Worm (Caenorhabditis elegans) whole organism, mixed stage, embryonic: ENCODE data around the gene F13B12.6.

ENCODE experiments used
- bed-3 ChIP-seq: fragments of 200-800 bp; sonication (Bioruptor generic); optimal IDR thresholded peaks from 3 replicates; lab custom pipeline; 2018; ENCODE audit warnings: mild to moderate bottlenecking, missing genetic modification characterization, moderate library complexity, missing compliant biosample characterization
- blmp-1 ChIP-seq: fragments of 150-350 bp; optimal IDR thresholded peaks from 2 replicates; lab custom pipeline; 2014; ENCODE audit warnings: missing biosample characterization, missing genetic modification characterization
- ceh-39 ChIP-seq: fragments of 150-350 bp; optimal IDR thresholded peaks from 2 replicates; lab custom pipeline; 2014; ENCODE audit warnings: missing biosample characterization, missing genetic modification characterization
- ceh-43 ChIP-seq: fragments of 200-800 bp; sonication (Bioruptor generic); optimal IDR thresholded peaks from 2 replicates; lab custom pipeline; 2018; ENCODE audit warnings: mild to moderate bottlenecking, missing genetic modification characterization, moderate library complexity, missing compliant biosample characterization
- ceh-83 ChIP-seq: fragments of 200-800 bp; sonication (Bioruptor generic); optimal IDR thresholded peaks from 2 replicates; lab custom pipeline; 2018; ENCODE audit warnings: mild to moderate bottlenecking, missing genetic modification characterization, missing compliant biosample characterization
- ces-1 ChIP-seq: fragments of 150-350 bp; optimal IDR thresholded peaks from 2 replicates; lab custom pipeline; 2014; ENCODE audit warnings: missing biosample characterization, missing genetic modification reagents, missing genetic modification characterization
- cnd-1 ChIP-seq: fragments of 200-800 bp; sonication (Bioruptor generic); optimal IDR thresholded peaks from 2 replicates; lab custom pipeline; 2018; ENCODE audit warnings: mild to moderate bottlenecking, missing genetic modification characterization, missing compliant biosample characterization
- drap-1 ChIP-seq: fragments of 200-800 bp; sonication (Bioruptor generic); optimal IDR thresholded peaks from 3 replicates; lab custom pipeline; 2018; ENCODE audit warnings: mild to moderate bottlenecking, missing genetic modification characterization, missing compliant biosample characterization
- elt-1 ChIP-seq: sonication (generic microtip); optimal IDR thresholded peaks from 2 replicates; lab custom pipeline; 2017; ENCODE audit warnings: missing genetic modification characterization, mild to moderate bottlenecking, missing compliant biosample characterization, antibody characterized with exemption, moderate library complexity, borderline replicate concordance; ENCODE audit not compliant: insufficient read depth
- elt-3 ChIP-seq: fragments of 150-350 bp; optimal IDR thresholded peaks from 2 replicates; lab custom pipeline; 2014; ENCODE audit warnings: missing biosample characterization, missing genetic modification characterization
- flh-1 ChIP-seq: fragments of 200-800 bp; sonication (Bioruptor generic); optimal IDR thresholded peaks from 2 replicates; lab custom pipeline; 2018; ENCODE audit warnings: mild to moderate bottlenecking, missing genetic modification characterization, moderate library complexity, missing compliant biosample characterization
- hlh-1 ChIP-seq: fragments of 150-350 bp; optimal IDR thresholded peaks from 2 replicates; lab custom pipeline; 2014; ENCODE audit warnings: missing biosample characterization, missing genetic modification reagents, missing genetic modification characterization
- lin-32 ChIP-seq: fragments of 200-800 bp; sonication (Bioruptor generic); optimal IDR thresholded peaks from 2 replicates; lab custom pipeline; 2018; ENCODE audit warnings: mild to moderate bottlenecking, missing genetic modification characterization, missing compliant biosample characterization
- lsy-2 ChIP-seq: fragments of 150-350 bp; optimal IDR thresholded peaks from 2 replicates; lab custom pipeline; 2014; ENCODE audit warnings: missing biosample characterization, missing genetic modification characterization
- mab-5 ChIP-seq: fragments of 150-350 bp; optimal IDR thresholded peaks from 2 replicates; lab custom pipeline; 2014; ENCODE audit warnings: missing biosample characterization, missing genetic modification characterization
- mls-2 ChIP-seq: sonication (generic microtip); optimal IDR thresholded peaks from 2 replicates; lab custom pipeline; 2016; ENCODE audit warnings: mild to moderate bottlenecking, missing genetic modification characterization, moderate library complexity, missing compliant biosample characterization
- nhr-12 ChIP-seq: fragments of 150-350 bp; optimal IDR thresholded peaks from 2 replicates; lab custom pipeline; 2014; ENCODE audit warnings: missing biosample characterization, missing genetic modification characterization
- nhr-2 ChIP-seq: fragments of 150-350 bp; optimal IDR thresholded peaks from 2 replicates; lab custom pipeline; 2014; ENCODE audit warnings: missing biosample characterization, missing genetic modification characterization
- nhr-237 ChIP-seq: fragments of 150-350 bp; optimal IDR thresholded peaks from 2 replicates; lab custom pipeline; 2014; ENCODE audit warnings: missing biosample characterization, missing genetic modification characterization
- nhr-28 ChIP-seq: fragments of 150-350 bp; optimal IDR thresholded peaks from 2 replicates; lab custom pipeline; 2014; ENCODE audit warnings: missing biosample characterization, missing genetic modification characterization
- nhr-76 ChIP-seq: sonication (generic microtip); optimal IDR thresholded peaks from 2 replicates; lab custom pipeline; 2017; ENCODE audit warnings: missing biosample characterization, missing genetic modification characterization
- pha-4 ChIP-seq: fragments of 150-350 bp; optimal IDR thresholded peaks from 2 replicates; lab custom pipeline; 2018; ENCODE audit warnings: missing biosample characterization, missing genetic modification reagents, missing genetic modification characterization
- snpc-4 ChIP-seq: fragments of 150-350 bp; optimal IDR thresholded peaks from 2 replicates; lab custom pipeline; 2014; ENCODE audit warnings: missing biosample characterization, missing genetic modification characterization
- sptf-1 ChIP-seq: sonication (generic microtip); optimal IDR thresholded peaks from 2 replicates; lab custom pipeline; 2017; ENCODE audit warnings: mild to moderate bottlenecking, missing genetic modification characterization, moderate library complexity, missing compliant biosample characterization
- tbx-8 ChIP-seq: fragments of 200-800 bp; sonication (Bioruptor generic); optimal IDR thresholded peaks from 2 replicates; lab custom pipeline; 2018; ENCODE audit warnings: mild to moderate bottlenecking, missing genetic modification characterization, moderate library complexity, missing compliant biosample characterization
- unc-39 ChIP-seq: fragments of 150-350 bp; optimal IDR thresholded peaks from 2 replicates; lab custom pipeline; 2014; ENCODE audit warnings: missing biosample characterization, missing genetic modification characterization
- unc-62 ChIP-seq: fragments of 150-350 bp; optimal IDR thresholded peaks from 2 replicates; lab custom pipeline; 2014; ENCODE audit warnings: missing biosample characterization, missing genetic modification reagents, missing genetic modification characterization
- zip-8 ChIP-seq: fragments of 150-350 bp; optimal IDR thresholded peaks from 2 replicates; lab custom pipeline; 2014; ENCODE audit warnings: missing biosample characterization, missing genetic modification characterization

The F13B12.6 gene

DNA sequence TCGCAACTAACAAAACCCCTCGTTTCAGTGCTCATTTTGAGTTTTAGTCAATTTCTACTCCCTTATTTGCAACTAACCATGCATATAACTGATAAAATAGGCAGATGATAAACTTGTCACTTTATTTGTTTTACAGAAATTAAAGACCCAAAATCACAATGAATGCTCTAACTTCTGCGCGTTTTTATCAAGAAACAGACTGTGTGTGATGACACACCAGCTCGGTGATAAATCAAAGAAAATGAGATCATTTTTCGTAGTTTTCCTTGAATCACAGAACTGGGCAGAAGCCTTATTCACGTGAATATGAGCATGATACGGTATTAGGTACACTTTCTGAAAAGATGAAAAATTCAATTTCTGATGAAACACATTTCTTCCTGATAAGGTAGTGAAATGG, 45.4 kb upstream of the F13B12.6 start:
- TF ChIP-seq mls-2 (no peak), ceh-39 (tag; lab: Kevin White, UChicago) (no peak), hlh-1 (tag; lab: Kevin White, UChicago) (no peak), nhr-237 (tag; lab: Kevin White, UChicago) (no peak), nhr-2 (tag; lab: Kevin White, UChicago) (no peak), tbx-8 (no peak), drap-1 (GFP tag; lab: Kevin White, UChicago) (no peak), ces-1 (GFP tag; lab: Kevin White, UChicago) (no peak), sptf-1 (tag; lab: Kevin White, UChicago) (no peak)

DNA sequence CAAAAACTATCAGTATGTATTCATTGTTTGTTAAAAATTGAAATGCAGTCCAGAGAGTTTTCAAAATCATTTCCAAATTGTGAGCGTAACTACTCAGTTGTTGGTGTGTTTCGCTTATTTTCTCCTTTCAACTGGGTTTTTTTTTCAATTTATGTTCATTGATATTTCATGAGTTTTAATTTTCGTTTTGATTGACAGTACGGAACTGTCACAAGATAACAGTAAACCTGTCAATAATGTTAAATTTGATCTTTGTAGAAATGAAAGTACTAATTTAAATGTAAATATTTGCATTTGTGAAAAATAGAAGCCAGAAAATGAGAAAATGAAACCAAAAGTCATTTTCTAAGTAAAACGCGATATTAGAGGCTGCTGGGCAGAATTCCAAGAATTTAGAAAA, 44.9 kb upstream of the F13B12.6 start:
- no peak for TF ChIP-seq nhr-237 (tag; lab: Kevin White, UChicago)
- no peak for TF ChIP-seq unc-62 (GFP tag; lab: Kevin White, UChicago)
- no peak for TF ChIP-seq nhr-28 (tag; lab: Kevin White, UChicago)
- TF ChIP-seq nhr-76 (tag; lab: Kevin White, UChicago), result no peak
- TF ChIP-seq ces-1 (GFP tag; lab: Kevin White, UChicago), result no peak
- TF ChIP-seq bed-3 (GFP tag; lab: Kevin White, UChicago), result no peak
- no peak for TF ChIP-seq sptf-1 (tag; lab: Kevin White, UChicago)
- TF ChIP-seq ceh-83 (GFP tag; lab: Kevin White, UChicago), result no peak
- no peak for TF ChIP-seq snpc-4 (tag; lab: Kevin White, UChicago)
- no peak for TF ChIP-seq tbx-8
- TF ChIP-seq zip-8 (tag; lab: Kevin White, UChicago), result no peak
- TF ChIP-seq, all 35 proteins: peak for 0

DNA sequence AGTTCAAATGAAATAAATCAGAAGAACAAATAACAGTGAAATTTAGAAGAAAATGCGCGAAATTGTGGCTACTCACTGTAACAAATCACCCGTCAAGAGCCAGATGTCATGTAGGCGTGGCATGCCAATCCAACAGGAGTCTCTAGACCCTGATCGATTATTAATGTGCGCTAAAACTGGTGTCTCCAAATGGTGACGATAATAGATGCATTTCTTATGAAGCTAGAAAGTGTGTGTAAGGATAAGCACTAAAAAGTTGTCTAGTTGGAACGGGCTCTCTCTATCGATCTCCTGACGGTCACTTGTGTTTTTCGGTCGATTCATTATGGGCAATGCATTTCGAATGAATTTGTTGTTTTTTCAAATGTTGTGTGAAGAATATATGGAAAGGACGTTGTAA, 44.1 kb upstream of the F13B12.6 start, which contains the start of gene mec-3:
mec-3 (minus strand) TSS at position 101 of the 400 bp plus-strand sequence.
- TF ChIP-seq tbx-8, result no peak
- no peak for TF ChIP-seq cnd-1 (tag; lab: Kevin White, UChicago)
- TF ChIP-seq snpc-4 (tag; lab: Kevin White, UChicago), result no peak
- TF ChIP-seq zip-8 (tag; lab: Kevin White, UChicago), result no peak
- TF ChIP-seq nhr-2 (tag; lab: Kevin White, UChicago), result no peak
- no peak for TF ChIP-seq ceh-43 (GFP tag; lab: Kevin White, UChicago)
- TF ChIP-seq nhr-12 (tag; lab: Kevin White, UChicago), result no peak
- no peak for TF ChIP-seq blmp-1 (tag; lab: Kevin White, UChicago)
- no peak for TF ChIP-seq unc-62 (GFP tag; lab: Kevin White, UChicago)
- TF ChIP-seq, all 35 proteins: peak for 0

DNA sequence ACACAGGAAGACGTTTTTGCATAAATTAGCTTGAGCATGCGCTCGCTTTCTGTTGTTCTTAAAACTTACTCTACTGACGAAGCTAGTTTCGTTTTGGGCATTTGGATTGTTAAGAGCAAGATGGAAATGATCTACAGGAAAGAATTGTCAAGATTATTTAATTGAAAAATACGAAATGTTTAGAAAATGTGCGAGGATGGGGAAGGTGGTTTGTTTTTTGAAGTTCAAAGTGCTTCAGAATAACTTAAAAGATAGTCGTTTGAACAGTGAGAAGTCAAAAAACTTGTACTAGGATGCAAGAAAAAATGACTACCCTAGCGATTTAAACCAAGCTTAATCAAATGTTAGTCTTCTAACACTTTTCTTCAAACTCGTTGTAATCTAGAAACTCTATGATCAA, 39.5 kb upstream of the F13B12.6 start, which contains the start of gene srb-17:
srb-17 (minus strand) TSS at position 101 of the 400 bp plus-strand sequence.
- TF ChIP-seq mab-5, result no peak
- no peak for TF ChIP-seq elt-3
- TF ChIP-seq lin-32, result no peak
- TF ChIP-seq hlh-1 (tag; lab: Kevin White, UChicago), result no peak
- TF ChIP-seq unc-39 (tag; lab: Kevin White, UChicago), result no peak
- TF ChIP-seq pha-4, result no peak

DNA sequence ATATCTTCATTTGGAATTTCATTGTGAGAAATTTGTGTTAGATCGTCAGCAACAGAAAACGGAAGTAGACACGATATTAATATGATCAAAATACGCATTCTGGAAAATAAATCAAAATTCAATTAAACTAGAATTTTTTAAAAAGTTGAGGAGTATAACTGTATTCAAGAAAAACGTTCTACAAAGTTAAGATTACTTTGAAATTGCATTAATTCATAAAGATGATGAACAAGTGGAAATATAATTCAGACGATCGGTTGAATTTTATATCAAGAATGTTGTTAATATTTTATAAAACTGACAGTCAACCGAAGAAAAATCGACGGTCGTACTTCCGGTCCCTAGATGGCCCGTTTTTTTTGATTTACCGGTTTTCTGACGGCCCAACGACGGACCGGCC, 35.3 kb upstream of the F13B12.6 start, which contains the start of gene F01D4.8:
F01D4.8 (minus strand) TSS at position 101 of the 400 bp plus-strand sequence.
- no peak for TF ChIP-seq cnd-1 (tag; lab: Kevin White, UChicago)
- no peak for TF ChIP-seq nhr-76 (tag; lab: Kevin White, UChicago)
- no peak for TF ChIP-seq nhr-28 (tag; lab: Kevin White, UChicago)
- TF ChIP-seq mab-5, result no peak
- no peak for TF ChIP-seq unc-62 (GFP tag; lab: Kevin White, UChicago)
- no peak for TF ChIP-seq sptf-1 (tag; lab: Kevin White, UChicago)

DNA sequence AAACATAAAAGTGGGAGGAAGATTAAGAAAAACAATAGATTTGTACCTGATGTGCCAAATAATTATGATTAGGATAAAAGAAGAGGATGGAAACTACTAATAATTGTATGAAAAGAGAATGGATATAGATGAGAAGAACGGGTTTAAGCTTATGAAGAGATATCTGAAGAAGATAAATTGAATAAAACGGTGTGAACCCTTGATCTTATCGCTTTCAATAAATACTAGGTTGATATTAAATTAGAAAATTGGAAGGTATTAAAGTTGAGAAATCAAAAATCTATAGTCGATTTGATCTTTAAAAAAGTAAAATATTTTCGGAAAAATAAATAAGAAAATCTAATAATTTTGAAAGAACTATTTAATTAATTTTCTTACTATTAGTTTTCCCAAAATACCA, 32.1 kb upstream of the F13B12.6 start, which contains the start of gene F13B12.4:
F13B12.4 (minus strand) TSS at position 101 of the 400 bp plus-strand sequence.
- TF ChIP-seq unc-62 (GFP tag; lab: Kevin White, UChicago), result no peak
- no peak for TF ChIP-seq ceh-43 (GFP tag; lab: Kevin White, UChicago)
- TF ChIP-seq flh-1 (GFP tag; lab: Kevin White, UChicago), result no peak
- no peak for TF ChIP-seq lin-32
- no peak for TF ChIP-seq lsy-2 (tag; lab: Kevin White, UChicago)
- no peak for TF ChIP-seq blmp-1 (tag; lab: Kevin White, UChicago)
- TF ChIP-seq mab-5, result no peak
- no peak for TF ChIP-seq ces-1 (GFP tag; lab: Kevin White, UChicago)
- TF ChIP-seq ceh-39 (tag; lab: Kevin White, UChicago), result no peak
- no peak for TF ChIP-seq snpc-4 (tag; lab: Kevin White, UChicago)
- no peak for TF ChIP-seq elt-1 (tag; lab: Kevin White, UChicago)
- TF ChIP-seq bed-3 (GFP tag; lab: Kevin White, UChicago), result no peak
- TF ChIP-seq nhr-12 (tag; lab: Kevin White, UChicago), result no peak
- TF ChIP-seq pha-4, result no peak
- TF ChIP-seq hlh-1 (tag; lab: Kevin White, UChicago), result no peak
- TF ChIP-seq unc-39 (tag; lab: Kevin White, UChicago), result no peak
- no peak for TF ChIP-seq nhr-76 (tag; lab: Kevin White, UChicago)
- TF ChIP-seq zip-8 (tag; lab: Kevin White, UChicago), result no peak
- TF ChIP-seq mls-2, result no peak
